Worm (Caenorhabditis elegans) whole organism, L4 larva: ENCODE data around the gene F19D8.2.

Source experiments
- T26A8.4 ChIP-seq: fragments of 200-800 bp; sonication (Bioruptor generic); IDR thresholded peaks from 2 replicates; pipeline ENCODE4 v1.3.6; 2022; ENCODE audit warnings: missing genetic modification characterization, missing compliant biosample characterization
- Y105C5A.15 ChIP-seq: fragments of 200-800 bp; sonication (Bioruptor generic); IDR thresholded peaks from 2 replicates; pipeline ENCODE4 v1.3.6; 2022; ENCODE audit warnings: missing genetic modification characterization, missing compliant biosample characterization
- Y48G9A.11 ChIP-seq: fragments of 200-800 bp; sonication (Bioruptor generic); IDR thresholded peaks from 2 replicates; pipeline ENCODE4 v1.3.6; 2022; ENCODE audit warnings: missing genetic modification reagents, missing genetic modification characterization, missing compliant biosample characterization
- ceh-20 ChIP-seq: fragments of 200-800 bp; sonication (Bioruptor generic); IDR thresholded peaks from 2 replicates; pipeline ENCODE4 v1.3.6; 2022; ENCODE audit warnings: missing genetic modification reagents, missing genetic modification characterization, missing compliant biosample characterization
- ceh-82 ChIP-seq: sonication (generic microtip); optimal IDR thresholded peaks from 2 replicates; lab custom pipeline; 2017; ENCODE audit warnings: missing biosample characterization, missing genetic modification characterization
- daf-19 ChIP-seq: fragments of 200-800 bp; sonication (Bioruptor generic); conservative IDR thresholded peaks from 2 replicates; pipeline ENCODE4 v1.3.6; 2022; ENCODE audit warnings: missing genetic modification characterization, missing compliant biosample characterization
- egl-43 ChIP-seq: fragments of 200-800 bp; sonication (Bioruptor generic); IDR thresholded peaks from 2 replicates; pipeline ENCODE4 v1.3.6; 2022; ENCODE audit warnings: missing genetic modification reagents, missing genetic modification characterization, missing compliant biosample characterization
- fos-1 ChIP-seq: fragments of 150-350 bp; optimal IDR thresholded peaks from 2 replicates; lab custom pipeline; 2014; ENCODE audit warnings: missing biosample characterization, missing genetic modification characterization
- jun-1 ChIP-seq: fragments of 150-350 bp; optimal IDR thresholded peaks from 2 replicates; lab custom pipeline; 2014; ENCODE audit warnings: missing biosample characterization, missing genetic modification reagents, missing genetic modification characterization
- mes-2 ChIP-seq: sonication (generic microtip); optimal IDR thresholded peaks from 2 replicates; lab custom pipeline; 2016; ENCODE audit warnings: missing genotype, mild to moderate bottlenecking, missing genetic modification characterization, missing compliant biosample characterization; ENCODE audit not compliant: poor library complexity, severe bottlenecking
- nhr-28 ChIP-seq: fragments of 150-350 bp; optimal IDR thresholded peaks from 2 replicates; lab custom pipeline; 2014; ENCODE audit warnings: missing biosample characterization, missing genetic modification characterization
- nhr-76 ChIP-seq: fragments of 150-350 bp; optimal IDR thresholded peaks from 2 replicates; lab custom pipeline; 2014; ENCODE audit warnings: missing biosample characterization, missing genetic modification characterization
- nhr-77 ChIP-seq: fragments of 150-350 bp; optimal IDR thresholded peaks from 2 replicates; lab custom pipeline; 2014; ENCODE audit warnings: missing biosample characterization, missing genetic modification characterization
- php-3 ChIP-seq: fragments of 200-800 bp; sonication (Bioruptor generic); IDR thresholded peaks from 2 replicates; pipeline ENCODE4 v1.3.6; 2022; ENCODE audit warnings: missing genetic modification reagents, missing genetic modification characterization, missing compliant biosample characterization

- TF ChIP-seq egl-43 (GFP tag; lab: Robert Waterston, UW): no peak
- no peak for TF ChIP-seq daf-19 (GFP tag; lab: Robert Waterston, UW)
- no peak for TF ChIP-seq mes-2
- no peak for TF ChIP-seq ceh-20 (GFP tag; lab: Robert Waterston, UW)
- no peak for TF ChIP-seq jun-1 (tag; lab: Kevin White, UChicago)
- TF ChIP-seq nhr-76 (tag; lab: Kevin White, UChicago): no peak
- no peak for TF ChIP-seq Y105C5A.15 (GFP tag; lab: Robert Waterston, UW)
- TF ChIP-seq nhr-77 (tag; lab: Kevin White, UChicago): no peak
- no peak for TF ChIP-seq php-3 (GFP tag; lab: Robert Waterston, UW)
- TF ChIP-seq ceh-82 (tag; lab: Kevin White, UChicago): no peak
- TF ChIP-seq T26A8.4 (GFP tag; lab: Robert Waterston, UW): no peak
- no peak for TF ChIP-seq nhr-28 (tag; lab: Kevin White, UChicago)
- TF ChIP-seq fos-1 (tag; lab: Kevin White, UChicago): no peak
- no peak for TF ChIP-seq Y48G9A.11
These were observed 22.3 kb upstream of the F19D8.2 start for ce11 chrX:13811929-13812328.
